Worm (Caenorhabditis elegans) whole organism, L3 larva: ENCODE results near the gene F22B3.10.

Experiments
- aly-2 ChIP-seq: fragments of 150-350 bp; optimal IDR thresholded peaks from 2 replicates; lab custom pipeline; 2014; ENCODE audit warnings: missing biosample characterization, missing genetic modification characterization
- ceh-28 ChIP-seq: fragments of 150-350 bp; optimal IDR thresholded peaks from 2 replicates; lab custom pipeline; 2014; ENCODE audit warnings: missing biosample characterization, missing genetic modification reagents, missing genetic modification characterization
- ceh-82 ChIP-seq: fragments of 150-350 bp; optimal IDR thresholded peaks from 2 replicates; lab custom pipeline; 2014; ENCODE audit warnings: missing biosample characterization, missing genetic modification characterization
- ceh-9 ChIP-seq: sonication (generic microtip); optimal IDR thresholded peaks from 2 replicates; lab custom pipeline; 2018; ENCODE audit warnings: missing biosample characterization, missing genetic modification characterization
- elt-1 ChIP-seq: fragments of 150-350 bp; optimal IDR thresholded peaks from 2 replicates; lab custom pipeline; 2014; ENCODE audit warnings: missing biosample characterization, missing genetic modification characterization
- elt-2 ChIP-seq: sonication (generic microtip); optimal IDR thresholded peaks from 2 replicates; lab custom pipeline; 2016; ENCODE audit warnings: missing genetic modification reagents, mild to moderate bottlenecking, missing genetic modification characterization, missing compliant biosample characterization
- elt-3 ChIP-seq, 3 experiments: fragments of 150-350 bp in 1 of 3; sonication (generic microtip) in 2 of 3; optimal IDR thresholded peaks; 2 replicates in 2 of 3; 4 replicates in 1 of 3; lab custom pipeline; 2014 to 2017; ENCODE audit warnings: missing biosample characterization in 3 of 3, missing genetic modification characterization in 3 of 3
- eor-1 ChIP-seq, 2 experiments: fragments of 150-350 bp; optimal IDR thresholded peaks; 2 replicates each; lab custom pipeline; 2014 to 2018; ENCODE audit warnings: missing biosample characterization in 2 of 2, missing genetic modification characterization in 2 of 2
- hmg-11 ChIP-seq: sonication (generic microtip); optimal IDR thresholded peaks from 2 replicates; lab custom pipeline; 2016; ENCODE audit warnings: missing genetic modification characterization, missing compliant biosample characterization
- jun-1 ChIP-seq: fragments of 150-350 bp; optimal IDR thresholded peaks from 2 replicates; lab custom pipeline; 2014; ENCODE audit warnings: missing biosample characterization, missing genetic modification reagents, missing genetic modification characterization
- lin-15B ChIP-seq: fragments of 150-350 bp; optimal IDR thresholded peaks from 2 replicates; lab custom pipeline; 2014; ENCODE audit warnings: missing biosample characterization, missing genetic modification characterization
- lin-39 ChIP-seq: fragments of 150-350 bp; optimal IDR thresholded peaks from 2 replicates; lab custom pipeline; 2018; ENCODE audit warnings: missing biosample characterization, missing genetic modification reagents, missing genetic modification characterization
- lsy-12 ChIP-seq: sonication (generic microtip); optimal IDR thresholded peaks from 2 replicates; lab custom pipeline; 2016; ENCODE audit warnings: mild to moderate bottlenecking, missing genetic modification characterization, missing compliant biosample characterization
- nfya-1 ChIP-seq: sonication (generic microtip); optimal IDR thresholded peaks from 2 replicates; lab custom pipeline; 2017; ENCODE audit warnings: missing genetic modification characterization, mild to moderate bottlenecking, missing compliant biosample characterization, antibody characterized with exemption, moderate library complexity; ENCODE audit not compliant: insufficient read depth
- nhr-12 ChIP-seq: fragments of 150-350 bp; optimal IDR thresholded peaks from 2 replicates; lab custom pipeline; 2014; ENCODE audit warnings: missing biosample characterization, missing genetic modification characterization
- nhr-23 ChIP-seq: fragments of 150-350 bp; optimal IDR thresholded peaks from 2 replicates; lab custom pipeline; 2014; ENCODE audit warnings: missing biosample characterization, missing genetic modification reagents, missing genetic modification characterization
- nhr-237 ChIP-seq: fragments of 150-350 bp; optimal IDR thresholded peaks from 2 replicates; lab custom pipeline; 2014; ENCODE audit warnings: missing biosample characterization, missing genetic modification characterization
- nhr-25 ChIP-seq: sonication (generic microtip); optimal IDR thresholded peaks from 2 replicates; lab custom pipeline; 2017; ENCODE audit warnings: missing biosample characterization, missing genetic modification characterization
- nhr-76 ChIP-seq: fragments of 150-350 bp; sonication (generic microtip); optimal IDR thresholded peaks from 5 replicates; lab custom pipeline; 2014; ENCODE audit warnings: missing biosample characterization, missing genetic modification characterization
- pha-4 ChIP-seq: fragments of 150-350 bp; optimal IDR thresholded peaks from 2 replicates; lab custom pipeline; 2014; ENCODE audit warnings: missing biosample characterization, missing genetic modification reagents, missing genetic modification characterization
- pqm-1 ChIP-seq: fragments of 150-350 bp; optimal IDR thresholded peaks from 2 replicates; lab custom pipeline; 2017; ENCODE audit warnings: missing biosample characterization, missing genetic modification characterization, inconsistent platforms
- tbx-2 ChIP-seq: sonication (generic microtip); optimal IDR thresholded peaks from 2 replicates; lab custom pipeline; 2016; ENCODE audit warnings: mild to moderate bottlenecking, missing genetic modification characterization, missing compliant biosample characterization
- unc-39 ChIP-seq: sonication (generic microtip); optimal IDR thresholded peaks from 4 replicates; lab custom pipeline; 2017; ENCODE audit warnings: missing biosample characterization, missing genetic modification characterization
- unc-62 ChIP-seq: fragments of 150-350 bp; sonication (generic microtip); optimal IDR thresholded peaks from 4 replicates; lab custom pipeline; 2014; ENCODE audit warnings: missing biosample characterization, missing genetic modification reagents, missing genetic modification characterization

The F22B3.10 gene

ce11 chrIV:11363806-11364562, 50.8 kb downstream of the F22B3.10 start:
- TF ChIP-seq nhr-237 (tag; lab: Kevin White, UChicago) (no peak), ceh-9 (tag; lab: Kevin White, UChicago) (no peak), unc-62 (no peak), elt-1 (tag; lab: Kevin White, UChicago) (no peak), eor-1 (tag; optimal IDR thresholded peaks at IDR 0.05; lab: Kevin White, UChicago) (no peak), jun-1 (tag; lab: Kevin White, UChicago) (no peak), nhr-12 (tag; lab: Kevin White, UChicago) (no peak), nhr-23 (tag; lab: Kevin White, UChicago) (no peak), pqm-1 (peak; percentile 1), nhr-25 (peak; percentile 12), lin-39 (no peak), unc-39 (no peak), hmg-11 (tag; lab: Kevin White, UChicago) (peak; percentile 16), lsy-12 (tag; lab: Kevin White, UChicago) (no peak), pha-4 (tag; lab: Kevin White, UChicago) (peak; percentile 60), lin-15B (tag; lab: Kevin White, UChicago) (no peak), nhr-76 (tag; lab: Kevin White, UChicago) (peak; percentile 84), ceh-82 (tag; lab: Kevin White, UChicago) (no peak), tbx-2 (tag; lab: Kevin White, UChicago) (no peak), ceh-28 (tag; lab: Kevin White, UChicago) (peak; percentile 17), elt-3 (tag; optimal IDR thresholded peaks at IDR 0.05; lab: Kevin White, UChicago) (no peak), aly-2 (tag; lab: Kevin White, UChicago) (no peak), elt-2 (tag; lab: Kevin White, UChicago) (peak; percentile 12), nfya-1 (tag; lab: Kevin White, UChicago) (peak; percentile 32)
